Worm (Caenorhabditis elegans): Measurements from ENCODE around the gene trp-1.

The trp-1 gene

DNA sequence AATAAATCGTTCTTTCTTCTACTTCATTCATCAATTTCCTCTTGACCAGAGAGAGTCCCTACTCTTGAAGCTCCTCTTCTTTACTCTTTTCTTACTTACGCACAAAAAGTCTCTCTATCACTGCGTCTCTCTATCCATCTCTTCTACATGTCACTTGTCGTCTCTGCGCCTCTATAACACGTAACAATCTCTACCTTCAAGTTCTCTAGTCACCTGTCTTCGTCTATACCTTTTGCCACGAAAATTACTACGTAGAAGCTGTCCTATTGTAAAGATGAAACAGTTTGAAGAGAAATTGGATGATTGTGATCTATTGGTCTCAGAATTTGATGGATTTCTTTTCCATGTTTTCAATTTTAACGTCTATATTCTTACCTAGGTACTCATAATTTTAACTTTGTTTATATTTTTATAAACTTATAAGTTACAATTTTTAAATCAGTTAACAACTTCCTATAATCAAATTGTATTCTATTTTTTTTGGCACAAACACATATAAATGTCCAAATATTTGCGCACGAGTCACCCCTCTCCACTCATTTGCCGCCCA, 22.0 kb downstream of the trp-1 start, which contains the start of gene C02D5.2 (continued):
- TF ChIP-seq madf-9 (GFP tag; conservative IDR thresholded peaks at IDR 0.05) = no peak
- no peak for TF ChIP-seq vab-7 (GFP tag; IDR thresholded peaks at IDR 0.05)
- TF ChIP-seq Y105C5A.15 (GFP tag; IDR thresholded peaks at IDR 0.05) = no peak
- no peak for TF ChIP-seq saeg-2 (GFP tag; IDR thresholded peaks at IDR 0.05)
- TF ChIP-seq D1046.2 (GFP tag; IDR thresholded peaks at IDR 0.05) = no peak
- no peak for TF ChIP-seq pqm-1 (tag; optimal IDR thresholded peaks at IDR 0.05)
- TF ChIP-seq fkh-10 (GFP tag; optimal IDR thresholded peaks at IDR 0.05) = no peak
- TF ChIP-seq mdl-1 (tag; optimal IDR thresholded peaks at IDR 0.05) = peak in 1 of 2 experiments; percentile 40
- no peak for TF ChIP-seq lin-15B (tag; optimal IDR thresholded peaks at IDR 0.05)
- no peak for TF ChIP-seq ZK337.2 (GFP tag; IDR thresholded peaks at IDR 0.05)
- TF ChIP-seq hmg-1.1 (GFP tag; IDR thresholded peaks at IDR 0.05) = peak; percentile 54; the same call in 1 of the 2 replicates
- TF ChIP-seq T20F7.1 (GFP tag; optimal IDR thresholded peaks at IDR 0.05) = peak; percentile 27
- no peak for TF ChIP-seq F26F4.8 (GFP tag; conservative IDR thresholded peaks at IDR 0.05)
- no peak for TF ChIP-seq ceh-28 (tag; optimal IDR thresholded peaks at IDR 0.05)
- peak; percentile 45 for TF ChIP-seq dmd-6 (GFP tag; IDR thresholded peaks at IDR 0.05)
- TF ChIP-seq lim-7 (GFP tag; IDR thresholded peaks at IDR 0.05) = no peak
- no peak for TF ChIP-seq zip-11 (GFP tag; IDR thresholded peaks at IDR 0.05)
- TF ChIP-seq duxl-1 (tag; optimal IDR thresholded peaks at IDR 0.05; ENCODE audit: poor library complexity) = no peak
- TF ChIP-seq mxl-3 (GFP tag; optimal IDR thresholded peaks at IDR 0.05) = no peak
- no peak for TF ChIP-seq aly-2 (tag; optimal IDR thresholded peaks at IDR 0.05)
- peak; percentile 20 for TF ChIP-seq nhr-11 (tag; optimal IDR thresholded peaks at IDR 0.05)
- no peak for TF ChIP-seq unc-130 (GFP tag; optimal IDR thresholded peaks at IDR 0.05)
- TF ChIP-seq daf-19 (GFP tag; conservative IDR thresholded peaks at IDR 0.05) = no peak
- no peak for TF ChIP-seq nhr-102 (tag; optimal IDR thresholded peaks at IDR 0.05)
- no peak for TF ChIP-seq nhr-111 (GFP tag; optimal IDR thresholded peaks at IDR 0.05)
- TF ChIP-seq hlh-30 (tag; optimal IDR thresholded peaks at IDR 0.05; ENCODE audit: insufficient read depth) = peak; percentile 81
- TF ChIP-seq nhr-76 (tag; optimal IDR thresholded peaks at IDR 0.05) = no peak
- TF ChIP-seq ZK546.5 (tag; optimal IDR thresholded peaks at IDR 0.05) = no peak
- TF ChIP-seq snpc-1.2 (GFP tag; IDR thresholded peaks at IDR 0.05) = no peak
- no peak for TF ChIP-seq daf-8 (GFP tag; IDR thresholded peaks at IDR 0.05)
- TF ChIP-seq lin-29 (GFP tag; IDR thresholded peaks at IDR 0.05) = no peak
- no peak for TF ChIP-seq nhr-25 (tag; optimal IDR thresholded peaks at IDR 0.05; ENCODE audit: borderline replicate concordance, insufficient read depth)
- no peak for TF ChIP-seq Y48G9A.11 (GFP tag; IDR thresholded peaks at IDR 0.05)
- TF ChIP-seq spr-1 (tag; optimal IDR thresholded peaks at IDR 0.05) = no peak
- TF ChIP-seq nhr-10 (tag; optimal IDR thresholded peaks at IDR 0.05) = peak; percentile 51
- no peak for TF ChIP-seq lin-1 (GFP tag; IDR thresholded peaks at IDR 0.05)
- TF ChIP-seq nhr-28 (tag; optimal IDR thresholded peaks at IDR 0.05) = peak; percentile 53
- TF ChIP-seq dmd-8 (GFP tag; IDR thresholded peaks at IDR 0.05) = no peak
- TF ChIP-seq Y75B8A.6 (GFP tag; IDR thresholded peaks at IDR 0.05) = no peak
- no peak for TF ChIP-seq zag-1 (tag; optimal IDR thresholded peaks at IDR 0.05)
- TF ChIP-seq T26A8.4 (GFP tag; IDR thresholded peaks at IDR 0.05) = no peak
- peak; percentile 66 for TF ChIP-seq mep-1 (tag; optimal IDR thresholded peaks at IDR 0.05)
- no peak for TF ChIP-seq tag-97 (GFP tag; IDR thresholded peaks at IDR 0.05)
- TF ChIP-seq unc-39 (tag; optimal IDR thresholded peaks at IDR 0.05) = no peak
- TF ChIP-seq aha-1 (tag) = no peak
- TF ChIP-seq ceh-82 (tag; optimal IDR thresholded peaks at IDR 0.05) = no peak
- no peak for TF ChIP-seq php-3 (GFP tag; IDR thresholded peaks at IDR 0.05)
- TF ChIP-seq hif-1 (tag; optimal IDR thresholded peaks at IDR 0.05) = peak in 1 of 2 experiments; percentile 32
- TF ChIP-seq F49E8.2 (tag; optimal IDR thresholded peaks at IDR 0.05; ENCODE audit: borderline replicate concordance) = no peak
- TF ChIP-seq pha-4 (GFP tag; IDR thresholded peaks at IDR 0.05) = no peak
- TF ChIP-seq pha-4 (tag; optimal IDR thresholded peaks at IDR 0.05) = no peak
- no peak for TF ChIP-seq F37D6.2 (tag; optimal IDR thresholded peaks at IDR 0.05)
